Fruit fly (Drosophila melanogaster) whole organism, prepupa: ENCODE data around the gene GC.

Experiments used
- Blimp-1 ChIP-seq: fragments of 200-800 bp; sonication (Bioruptor generic); optimal IDR thresholded peaks from 3 replicates; lab custom pipeline; 2017; ENCODE audit warnings: missing biosample characterization, missing genetic modification characterization, mild to moderate bottlenecking, moderate library complexity, missing genetic modification reagents
- CG10631 ChIP-seq: fragments of 200-800 bp; sonication (Bioruptor generic); optimal IDR thresholded peaks from 2 replicates; lab custom pipeline; 2016; ENCODE audit warnings: missing biosample characterization, missing genetic modification characterization
- CG10669 ChIP-seq: fragments of 200-800 bp; sonication (Bioruptor generic); optimal IDR thresholded peaks from 3 replicates; lab custom pipeline; 2018; ENCODE audit warnings: missing biosample characterization, mild to moderate bottlenecking, missing genetic modification characterization, moderate library complexity
- CG11762 ChIP-seq: fragments of 200-800 bp; sonication (Bioruptor generic); optimal IDR thresholded peaks from 3 replicates; lab custom pipeline; 2016; ENCODE audit warnings: missing biosample characterization, missing genetic modification characterization; ENCODE audit not compliant: insufficient read depth
- CG11902 ChIP-seq: fragments of 200-800 bp; sonication (Bioruptor generic); optimal IDR thresholded peaks from 3 replicates; lab custom pipeline; 2016; ENCODE audit warnings: missing biosample characterization, missing genetic modification characterization
- CG1621 ChIP-seq: fragments of 200-800 bp; sonication (Bioruptor generic); optimal IDR thresholded peaks from 3 replicates; lab custom pipeline; 2018; ENCODE audit warnings: missing biosample characterization, mild to moderate bottlenecking, missing genetic modification characterization
- CG16779 ChIP-seq: fragments of 200-800 bp; sonication (Bioruptor generic); optimal IDR thresholded peaks from 3 replicates; lab custom pipeline; 2017; ENCODE audit warnings: missing biosample characterization, mild to moderate bottlenecking, missing genetic modification characterization
- CG3032 ChIP-seq: fragments of 200-800 bp; optimal IDR thresholded peaks from 2 replicates; lab custom pipeline; 2019; ENCODE audit warnings: missing biosample characterization, mild to moderate bottlenecking, missing genetic modification characterization, moderate library complexity
- CG31627 ChIP-seq: fragments of 200-800 bp; sonication (Bioruptor generic); optimal IDR thresholded peaks from 3 replicates; lab custom pipeline; 2016; ENCODE audit warnings: missing biosample characterization, missing genetic modification characterization
- CG32006 ChIP-seq: fragments of 200-800 bp; sonication (Bioruptor generic); optimal IDR thresholded peaks from 3 replicates; lab custom pipeline; 2017; ENCODE audit warnings: missing biosample characterization, mild to moderate bottlenecking, missing genetic modification characterization
- CG3919 ChIP-seq: fragments of 200-800 bp; sonication (Bioruptor generic); optimal IDR thresholded peaks from 3 replicates; lab custom pipeline; 2016; ENCODE audit warnings: missing biosample characterization, missing genetic modification characterization
- CG4318 ChIP-seq: fragments of 200-800 bp; sonication (Bioruptor generic); optimal IDR thresholded peaks from 3 replicates; lab custom pipeline; 2017; ENCODE audit warnings: missing biosample characterization, mild to moderate bottlenecking, missing genetic modification characterization
- CG6163 ChIP-seq: fragments of 200-800 bp; sonication (Bioruptor generic); IDR thresholded peaks from 3 replicates; pipeline ENCODE4 v1.3.6; 2022; ENCODE audit warnings: missing biosample characterization, missing genetic modification characterization
- CG6276 ChIP-seq: fragments of 200-800 bp; sonication (Bioruptor generic); optimal IDR thresholded peaks from 2 replicates; lab custom pipeline; 2017; ENCODE audit warnings: missing biosample characterization, mild to moderate bottlenecking, missing genetic modification characterization
- CG6808 ChIP-seq: fragments of 200-800 bp; sonication (Bioruptor generic); optimal IDR thresholded peaks from 3 replicates; lab custom pipeline; 2017; ENCODE audit warnings: missing biosample characterization, missing genetic modification characterization, mild to moderate bottlenecking, moderate library complexity, missing genetic modification reagents
- CG6854 ChIP-seq: fragments of 200-800 bp; sonication (Bioruptor generic); optimal IDR thresholded peaks from 2 replicates; lab custom pipeline; 2017; ENCODE audit warnings: missing biosample characterization, mild to moderate bottlenecking, missing genetic modification characterization
- CG7368 ChIP-seq: fragments of 200-800 bp; sonication (Bioruptor generic); optimal IDR thresholded peaks from 3 replicates; lab custom pipeline; 2016; ENCODE audit warnings: missing biosample characterization, missing genetic modification characterization
- CG8119 ChIP-seq: fragments of 200-800 bp; sonication (Bioruptor generic); IDR thresholded peaks from 3 replicates; pipeline ENCODE4 v1.3.6; 2022; ENCODE audit warnings: missing biosample characterization, missing genetic modification characterization
- CG8319 ChIP-seq: fragments of 200-800 bp; sonication (Bioruptor generic); optimal IDR thresholded peaks from 3 replicates; lab custom pipeline; 2016; ENCODE audit warnings: missing biosample characterization, missing genetic modification characterization
- CG8632 ChIP-seq: fragments of 200-800 bp; sonication (Bioruptor generic); optimal IDR thresholded peaks from 3 replicates; lab custom pipeline; 2016; ENCODE audit warnings: missing biosample characterization, missing genetic modification characterization
- CG9139 ChIP-seq: fragments of 200-800 bp; sonication (Bioruptor generic); optimal IDR thresholded peaks from 3 replicates; lab custom pipeline; 2017; ENCODE audit warnings: missing biosample characterization, mild to moderate bottlenecking, missing genetic modification characterization
- Eip75B ChIP-seq: fragments of 200-800 bp; sonication (Bioruptor generic); optimal IDR thresholded peaks from 3 replicates; lab custom pipeline; 2016; ENCODE audit warnings: missing biosample characterization, missing genetic modification characterization
- Eip93F ChIP-seq: fragments of 200-800 bp; sonication (Bioruptor generic); optimal IDR thresholded peaks from 2 replicates; lab custom pipeline; 2016; ENCODE audit warnings: missing biosample characterization, mild to moderate bottlenecking, missing genetic modification characterization
- Ets21C ChIP-seq: fragments of 200-800 bp; sonication (Bioruptor generic); optimal IDR thresholded peaks from 3 replicates; lab custom pipeline; 2016; ENCODE audit warnings: missing biosample characterization, missing genetic modification characterization
- Ets96B ChIP-seq: fragments of 200-800 bp; optimal IDR thresholded peaks from 2 replicates; lab custom pipeline; 2019; ENCODE audit warnings: missing biosample characterization, mild to moderate bottlenecking, missing genetic modification characterization, moderate library complexity
- Gug ChIP-seq: fragments of 200-800 bp; sonication (Bioruptor generic); IDR thresholded peaks from 2 replicates; pipeline ENCODE4 v1.3.6; 2022; ENCODE audit warnings: missing biosample characterization, missing genetic modification characterization
- Hr38 ChIP-seq: sonication (Bioruptor generic); optimal IDR thresholded peaks from 2 replicates; lab custom pipeline; 2016; ENCODE audit warnings: missing biosample characterization, missing genetic modification characterization
- Hr39 ChIP-seq: fragments of 200-800 bp; sonication (Bioruptor generic); optimal IDR thresholded peaks from 2 replicates; lab custom pipeline; 2016; ENCODE audit warnings: missing biosample characterization, missing genetic modification characterization
- Hr4 ChIP-seq: fragments of 200-800 bp; sonication (Bioruptor generic); optimal IDR thresholded peaks from 3 replicates; lab custom pipeline; 2016; ENCODE audit warnings: missing biosample characterization, missing genetic modification characterization
- Lpt ChIP-seq: fragments of 200-800 bp; sonication (Bioruptor generic); optimal IDR thresholded peaks from 3 replicates; lab custom pipeline; 2016; ENCODE audit warnings: missing biosample characterization, missing genetic modification characterization
- OdsH ChIP-seq: fragments of 200-800 bp; sonication (Bioruptor generic); optimal IDR thresholded peaks from 3 replicates; lab custom pipeline; 2016; ENCODE audit warnings: missing biosample characterization, missing genetic modification characterization
- Smox ChIP-seq: fragments of 200-800 bp; sonication (Bioruptor generic); optimal IDR thresholded peaks from 3 replicates; lab custom pipeline; 2016; ENCODE audit warnings: missing biosample characterization, missing genetic modification characterization
- Sox102F ChIP-seq: fragments of 200-800 bp; sonication (Bioruptor generic); optimal IDR thresholded peaks from 2 replicates; lab custom pipeline; 2016; ENCODE audit warnings: missing biosample characterization, mild to moderate bottlenecking, missing genetic modification characterization
- Sox14 ChIP-seq: fragments of 200-800 bp; sonication (Bioruptor generic); optimal IDR thresholded peaks from 3 replicates; lab custom pipeline; 2016; ENCODE audit warnings: missing biosample characterization, missing genetic modification characterization
- Sox15 ChIP-seq: fragments of 200-800 bp; sonication (Bioruptor generic); optimal IDR thresholded peaks from 3 replicates; lab custom pipeline; 2016; ENCODE audit warnings: missing biosample characterization, missing genetic modification characterization
- achi ChIP-seq: fragments of 200-800 bp; sonication (Bioruptor generic); optimal IDR thresholded peaks from 3 replicates; lab custom pipeline; 2016; ENCODE audit warnings: missing biosample characterization, missing genetic modification characterization
- acj6 ChIP-seq: fragments of 200-800 bp; sonication (Bioruptor generic); optimal IDR thresholded peaks from 3 replicates; lab custom pipeline; 2016; ENCODE audit warnings: missing biosample characterization, missing genetic modification characterization
- cyc ChIP-seq: fragments of 200-800 bp; sonication (Bioruptor generic); optimal IDR thresholded peaks from 3 replicates; lab custom pipeline; 2016; ENCODE audit warnings: missing biosample characterization, missing genetic modification characterization
- dac ChIP-seq: fragments of 200-800 bp; sonication (Bioruptor generic); optimal IDR thresholded peaks from 2 replicates; lab custom pipeline; 2017; ENCODE audit warnings: missing biosample characterization, mild to moderate bottlenecking, missing genetic modification characterization
- dsx ChIP-seq: fragments of 200-800 bp; optimal IDR thresholded peaks from 3 replicates; lab custom pipeline; 2019; ENCODE audit warnings: missing biosample characterization, mild to moderate bottlenecking, missing genetic modification characterization, moderate library complexity; ENCODE audit not compliant: poor library complexity, severe bottlenecking
- eg ChIP-seq: fragments of 200-800 bp; sonication (Bioruptor generic); IDR thresholded peaks from 3 replicates; pipeline ENCODE4 v1.3.6; 2022; ENCODE audit warnings: missing biosample characterization, missing genetic modification characterization
- esn ChIP-seq: fragments of 200-800 bp; sonication (Bioruptor generic); optimal IDR thresholded peaks from 2 replicates; lab custom pipeline; 2016; ENCODE audit warnings: missing biosample characterization, mild to moderate bottlenecking, missing genetic modification characterization, moderate library complexity
- fd59A ChIP-seq: fragments of 200-800 bp; sonication (Bioruptor generic); optimal IDR thresholded peaks from 2 replicates; lab custom pipeline; 2017; ENCODE audit warnings: missing biosample characterization, mild to moderate bottlenecking, missing genetic modification characterization, missing genetic modification reagents
- fd85E ChIP-seq: fragments of 200-800 bp; sonication (Bioruptor generic); optimal IDR thresholded peaks from 3 replicates; lab custom pipeline; 2016; ENCODE audit warnings: missing biosample characterization, missing genetic modification characterization
- fkh ChIP-seq: fragments of 200-800 bp; sonication (Bioruptor generic); optimal IDR thresholded peaks from 3 replicates; lab custom pipeline; 2017; ENCODE audit warnings: missing biosample characterization, mild to moderate bottlenecking, missing genetic modification characterization, moderate library complexity
- net ChIP-seq: fragments of 200-800 bp; sonication (Bioruptor generic); optimal IDR thresholded peaks from 3 replicates; lab custom pipeline; 2016; ENCODE audit warnings: missing biosample characterization, missing genetic modification characterization
- pdm3 ChIP-seq: fragments of 200-800 bp; sonication (Bioruptor generic); optimal IDR thresholded peaks from 3 replicates; lab custom pipeline; 2016; ENCODE audit warnings: missing biosample characterization, missing genetic modification characterization
- salr ChIP-seq, 2 experiments: fragments of 200-800 bp; sonication (Bioruptor generic); optimal IDR thresholded peaks; 3 replicates each; lab custom pipeline; 2016 to 2018; ENCODE audit warnings: missing biosample characterization in 2 of 2, missing genetic modification characterization in 2 of 2, mild to moderate bottlenecking in 1 of 2
- ss ChIP-seq, 2 experiments: fragments of 200-800 bp; sonication (Bioruptor generic); optimal IDR thresholded peaks; 2 replicates in 1 of 2; 3 replicates in 1 of 2; lab custom pipeline; 2017 to 2018; ENCODE audit warnings: mild to moderate bottlenecking in 2 of 2, missing biosample characterization in 2 of 2, missing genetic modification characterization in 2 of 2, moderate library complexity in 1 of 2
- svp ChIP-seq: fragments of 200-800 bp; sonication (Bioruptor generic); peaks from one replicate; lab custom pipeline; 2016; ENCODE audit warnings: missing biosample characterization, missing genetic modification characterization

Gene GC

DNA sequence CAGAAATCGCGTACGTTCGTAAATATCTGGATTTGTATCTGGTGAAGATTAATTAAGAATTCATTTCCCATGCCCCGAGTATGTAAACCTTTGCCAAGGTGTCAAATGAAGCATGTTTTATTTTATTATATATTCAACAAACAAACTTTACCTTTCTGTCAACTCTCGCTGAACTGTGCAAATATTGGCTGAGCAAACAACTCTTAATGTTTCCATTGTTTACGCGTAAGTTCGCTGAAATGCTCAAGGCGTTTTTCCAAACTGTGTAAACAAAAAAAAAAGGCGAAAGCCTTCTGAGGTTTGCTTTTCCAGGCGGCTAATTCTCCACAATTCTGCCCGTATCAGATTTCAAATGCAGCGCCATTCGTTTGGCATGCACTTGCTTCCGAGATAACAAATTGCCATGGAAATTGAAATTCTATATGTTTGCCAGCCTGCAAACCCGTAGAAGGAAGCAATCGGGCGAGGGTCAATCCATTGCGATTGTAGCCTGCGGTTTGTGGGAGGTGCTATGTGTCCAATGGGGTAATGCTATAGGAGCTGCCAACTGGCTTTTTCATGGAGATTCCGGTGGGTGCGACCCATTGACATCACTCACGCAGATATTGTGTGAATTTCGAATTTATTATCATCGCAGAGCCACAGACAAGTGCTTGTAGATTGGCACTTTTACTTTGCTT lies 37.3 kb downstream of the GC start:
- peak; percentile 50 for TF ChIP-seq dsx (GFP tag; lab: Kevin White, UChicago)
- peak; percentile 80 for TF ChIP-seq pdm3 (GFP tag; lab: Kevin White, UChicago)
- TF ChIP-seq Ets96B (tag; lab: Kevin White, UChicago), result peak; percentile 50
- TF ChIP-seq fkh, result peak; percentile 95
- TF ChIP-seq Gug (GFP tag; lab: Robert Waterston, UW), result no peak
- peak; percentile 89 for TF ChIP-seq Sox102F (GFP tag; lab: Kevin White, UChicago)
- TF ChIP-seq CG10631 (GFP tag; lab: Kevin White, UChicago), result no peak
- TF ChIP-seq Hr38 (GFP tag; lab: Kevin White, UChicago), result no peak
- TF ChIP-seq achi (GFP tag; lab: Kevin White, UChicago), result peak; percentile 68
- TF ChIP-seq CG8119 (GFP tag; lab: Robert Waterston, UW), result peak; percentile 43; the same call in 1 of the 3 replicates
- TF ChIP-seq eg (GFP tag; lab: Robert Waterston, UW), result peak; percentile 49; the same call in 2 of the 3 replicates
- TF ChIP-seq CG1621 (tag; lab: Kevin White, UChicago), result peak; percentile 87
- TF ChIP-seq Sox14 (GFP tag; lab: Kevin White, UChicago), result peak; percentile 50
- peak; percentile 90 for TF ChIP-seq esn (GFP tag; lab: Kevin White, UChicago)
- no peak for TF ChIP-seq Hr39 (GFP tag; lab: Kevin White, UChicago)
- no peak for TF ChIP-seq dac (GFP tag; lab: Kevin White, UChicago)
- peak; percentile 64 for TF ChIP-seq CG11762
- TF ChIP-seq CG9139 (GFP tag; lab: Kevin White, UChicago), result peak; percentile 87
- peak; percentile 64 to 89 for TF ChIP-seq ss (GFP tag; optimal IDR thresholded peaks at IDR 0.05; lab: Kevin White, UChicago)
- no peak for TF ChIP-seq CG6276
- TF ChIP-seq CG8632 (GFP tag; lab: Kevin White, UChicago), result peak; percentile 85
- peak; percentile 29 to 80 for TF ChIP-seq salr (GFP tag; optimal IDR thresholded peaks at IDR 0.05; lab: Kevin White, UChicago)
- peak; percentile 82 for TF ChIP-seq CG6808
- no peak for TF ChIP-seq CG11902 (GFP tag; lab: Kevin White, UChicago)
- TF ChIP-seq CG6163, result peak; percentile 90
- TF ChIP-seq Eip93F (GFP tag; lab: Kevin White, UChicago), result no peak
- peak; percentile 30 for TF ChIP-seq CG32006 (GFP tag; lab: Kevin White, UChicago)
- peak; percentile 83 for TF ChIP-seq CG3919 (GFP tag; lab: Kevin White, UChicago)
- TF ChIP-seq cyc, result peak; percentile 51
- peak; percentile 78 for TF ChIP-seq Eip75B (GFP tag; lab: Kevin White, UChicago)
- peak; percentile 71 for TF ChIP-seq CG3032 (tag; lab: Kevin White, UChicago)
- peak; percentile 90 for TF ChIP-seq CG6854 (GFP tag; lab: Kevin White, UChicago)
- peak; percentile 90 for TF ChIP-seq svp (GFP tag; lab: Kevin White, UChicago)
- TF ChIP-seq CG4318, result no peak
- peak; percentile 70 for TF ChIP-seq acj6 (GFP tag; lab: Kevin White, UChicago)
- peak; percentile 57 for TF ChIP-seq fd85E (GFP tag; lab: Kevin White, UChicago)
- peak; percentile 63 for TF ChIP-seq fd59A (GFP tag; lab: Kevin White, UChicago)
- peak; percentile 85 for TF ChIP-seq net (GFP tag; lab: Kevin White, UChicago)
- peak; percentile 29 for TF ChIP-seq Ets21C (GFP tag; lab: Kevin White, UChicago)
- peak; percentile 70 for TF ChIP-seq OdsH (GFP tag; lab: Kevin White, UChicago)
- TF ChIP-seq CG31627 (GFP tag; lab: Kevin White, UChicago), result peak; percentile 69
- peak; percentile 85 for TF ChIP-seq CG10669 (GFP tag; lab: Kevin White, UChicago)
- peak; percentile 73 for TF ChIP-seq CG8319
- peak; percentile 62 for TF ChIP-seq CG16779 (tag; lab: Kevin White, UChicago)
- TF ChIP-seq Lpt (GFP tag; lab: Kevin White, UChicago), result peak; percentile 42
- peak; percentile 82 for TF ChIP-seq CG7368
- TF ChIP-seq Blimp-1 (GFP tag; lab: Kevin White, UChicago), result peak; percentile 74
- TF ChIP-seq Sox15, result no peak
- no peak for TF ChIP-seq Smox
- TF ChIP-seq Hr4 (GFP tag; lab: Kevin White, UChicago), result no peak
